Worm (Caenorhabditis elegans): Measurements from ENCODE around the gene Y67D8C.2.

Y67D8C.2 gene

DNA sequence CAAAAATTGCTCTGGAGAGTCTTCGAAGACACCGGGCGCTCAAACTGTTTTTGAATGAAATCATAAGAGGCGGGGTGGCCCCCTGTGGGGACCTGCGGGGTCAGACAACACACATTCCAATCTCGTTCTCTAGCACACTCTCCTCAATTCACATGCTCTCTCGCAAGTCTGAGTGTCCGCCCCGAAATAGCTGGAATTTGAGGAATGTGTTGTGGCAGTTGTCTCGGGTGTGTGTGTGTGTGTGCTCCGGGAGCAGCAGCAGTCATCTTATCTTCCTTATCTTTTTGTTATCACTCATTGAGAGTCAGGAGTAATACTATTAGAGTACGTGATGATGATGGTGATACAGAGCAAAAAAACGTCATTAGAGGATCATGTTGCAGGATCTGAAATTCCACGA, 42.2 kb upstream of the Y67D8C.2 start:
- TF ChIP-seq ref-2 (tag; optimal IDR thresholded peaks at IDR 0.05) = peak; percentile 37
- TF ChIP-seq ceh-34 (tag; optimal IDR thresholded peaks at IDR 0.05) = no peak
- no peak for TF ChIP-seq ztf-16 (tag; optimal IDR thresholded peaks at IDR 0.05)
- TF ChIP-seq ahr-1 (tag; optimal IDR thresholded peaks at IDR 0.05) = no peak
- peak; percentile 66 for TF ChIP-seq elt-2 (tag; optimal IDR thresholded peaks at IDR 0.05)
- no peak for TF ChIP-seq F13H6.1 (tag; optimal IDR thresholded peaks at IDR 0.05)
- peak; percentile 15 for TF ChIP-seq unc-55 (GFP tag; optimal IDR thresholded peaks at IDR 0.05)

ce11 chrIV:3032020-3032419, 40.1 kb upstream of the Y67D8C.2 start:
- TF ChIP-seq ref-2 (tag; optimal IDR thresholded peaks at IDR 0.05) = no peak
- no peak for TF ChIP-seq hlh-13 (GFP tag; optimal IDR thresholded peaks at IDR 0.05)
- no peak for TF ChIP-seq nfya-1 (tag; optimal IDR thresholded peaks at IDR 0.05)
- no peak for TF ChIP-seq eyg-1 (tag; optimal IDR thresholded peaks at IDR 0.05)
- TF ChIP-seq madf-2 (tag; optimal IDR thresholded peaks at IDR 0.05) = no peak
- TF ChIP-seq pax-1 (tag; optimal IDR thresholded peaks at IDR 0.05) = no peak
- no peak for TF ChIP-seq sox-4 (tag; optimal IDR thresholded peaks at IDR 0.05)
- TF ChIP-seq tbx-7 (tag; optimal IDR thresholded peaks at IDR 0.05) = no peak
- TF ChIP-seq ceh-34 (tag; optimal IDR thresholded peaks at IDR 0.05) = no peak
- no peak for TF ChIP-seq hlh-6 (tag; optimal IDR thresholded peaks at IDR 0.05)
- TF ChIP-seq ama-1 (optimal IDR thresholded peaks at IDR 0.05) = no peak
- no peak for TF ChIP-seq hlh-30 (tag; optimal IDR thresholded peaks at IDR 0.05; ENCODE audit: insufficient read depth)
- TF ChIP-seq elt-4 (tag; optimal IDR thresholded peaks at IDR 0.05) = no peak

- no peak for TF ChIP-seq nhr-232 (tag; optimal IDR thresholded peaks at IDR 0.05)
- TF ChIP-seq unc-3 (GFP tag; conservative IDR thresholded peaks at IDR 0.05) = no peak
- no peak for TF ChIP-seq unc-3 (tag; optimal IDR thresholded peaks at IDR 0.05)
- TF ChIP-seq fkh-10 (GFP tag; optimal IDR thresholded peaks at IDR 0.05) = no peak
- TF ChIP-seq sdc-2 (tag; optimal IDR thresholded peaks at IDR 0.05) = no peak
- TF ChIP-seq hlh-15 (tag; optimal IDR thresholded peaks at IDR 0.05) = no peak
- no peak for TF ChIP-seq elt-4 (tag; optimal IDR thresholded peaks at IDR 0.05)
- TF ChIP-seq mec-3 (tag; optimal IDR thresholded peaks at IDR 0.05; ENCODE audit: borderline replicate concordance) = no peak
- no peak for TF ChIP-seq ceh-24 (tag; optimal IDR thresholded peaks at IDR 0.05)
- TF ChIP-seq tbx-2 (tag; optimal IDR thresholded peaks at IDR 0.05) = no peak
- no peak for TF ChIP-seq hlh-8 (tag; optimal IDR thresholded peaks at IDR 0.05)
These were observed 36.7 kb upstream of the Y67D8C.2 start for ce11 chrIV:3035375-3035774.

DNA sequence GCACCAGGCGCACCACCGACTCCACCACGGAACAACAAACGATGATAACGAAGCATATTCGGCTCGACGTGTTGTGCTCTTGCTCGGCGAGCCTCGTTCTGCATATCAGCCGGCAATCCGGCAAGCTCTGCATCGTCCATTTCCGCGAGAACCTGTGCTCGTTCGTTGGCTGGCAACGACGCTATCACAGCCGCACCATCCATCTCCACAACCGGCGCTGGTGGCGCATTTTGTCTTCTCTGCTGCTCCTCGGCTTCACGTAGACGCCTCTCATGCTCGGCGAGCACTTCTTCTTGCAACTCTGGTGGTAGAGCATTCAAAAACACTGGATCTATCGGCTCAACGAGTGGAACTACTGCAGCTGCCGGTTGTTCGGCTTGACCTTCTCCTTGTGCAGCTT, 34.2 kb upstream of the Y67D8C.2 start:
- TF ChIP-seq npax-4 (tag; optimal IDR thresholded peaks at IDR 0.05) (no peak), C08G9.2 (tag; optimal IDR thresholded peaks at IDR 0.05) (peak; percentile 10)

DNA sequence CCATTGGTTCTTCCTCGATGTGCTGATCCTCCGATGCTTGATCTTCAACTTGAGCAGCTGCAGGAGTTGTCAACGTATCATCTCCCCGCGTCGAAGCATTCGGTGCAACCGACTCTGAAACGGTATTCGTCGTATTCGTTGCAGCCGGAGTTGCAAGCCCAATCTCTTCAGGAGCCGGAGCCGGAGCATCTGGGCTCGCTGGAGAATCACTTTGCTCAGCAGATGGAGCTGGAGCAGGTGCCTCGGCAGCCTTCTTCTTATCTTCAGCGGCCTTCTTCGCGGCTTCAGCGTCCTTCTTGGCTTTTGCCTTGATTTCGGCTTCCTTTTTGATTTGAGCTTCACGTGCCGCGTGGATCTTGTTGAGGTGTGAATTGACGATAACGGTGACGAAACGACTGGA, 33.4 kb upstream of the Y67D8C.2 start:
- TF ChIP-seq hlh-6 (tag; optimal IDR thresholded peaks at IDR 0.05) (no peak), elt-2 (tag; optimal IDR thresholded peaks at IDR 0.05) (no peak), C08G9.2 (tag; optimal IDR thresholded peaks at IDR 0.05) (no peak), ceh-34 (tag; optimal IDR thresholded peaks at IDR 0.05) (no peak)

- no peak for TF ChIP-seq rnt-1 (tag; optimal IDR thresholded peaks at IDR 0.05)
- no peak for TF ChIP-seq nhr-232 (tag; optimal IDR thresholded peaks at IDR 0.05)
- no peak for TF ChIP-seq pha-2 (tag; optimal IDR thresholded peaks at IDR 0.05)
- no peak for TF ChIP-seq unc-3 (GFP tag; conservative IDR thresholded peaks at IDR 0.05)
- no peak for TF ChIP-seq unc-3 (tag; optimal IDR thresholded peaks at IDR 0.05)
- no peak for TF ChIP-seq pag-3 (tag; optimal IDR thresholded peaks at IDR 0.05; ENCODE audit: borderline replicate concordance)
These were observed 27.9 kb upstream of the Y67D8C.2 start for ce11 chrIV:3044158-3044557.
